Worm (Caenorhabditis elegans) whole organism, L4 larva: ENCODE data around the gene cdk-1.

Experiments
- fkh-10 ChIP-seq: fragments of 150-350 bp; optimal IDR thresholded peaks from 2 replicates; lab custom pipeline; 2014; ENCODE audit warnings: missing biosample characterization, missing genetic modification reagents, missing genetic modification characterization
- unc-62 ChIP-seq, 3 experiments: fragments of 150-350 bp in 1 of 3; sonication (generic microtip); optimal IDR thresholded peaks in 2 of 3; peaks in 1 of 3; 1 replicate in 1 of 3; 2 replicates in 2 of 3; lab custom pipeline; 2014 to 2017; ENCODE audit warnings: missing biosample characterization in 3 of 3, missing genetic modification characterization in 3 of 3, missing genetic modification reagents in 3 of 3, missing genotype in 1 of 3

- TF ChIP-seq unc-62 (GFP tag; optimal IDR thresholded peaks at IDR 0.05 in 1 of 2; lab: Kevin White, UChicago) (no peak), unc-62 (tag; optimal IDR thresholded peaks at IDR 0.05; lab: Kevin White, UChicago) (no peak), fkh-10 (GFP tag; lab: Kevin White, UChicago) (no peak)
Observed at ce11 chrIII:9782483-9783081, 35.3 kb downstream of the cdk-1 start, which contains the start of gene R10E11.6.
